Fruit fly (Drosophila melanogaster) whole organism, wandering third instar larva: ENCODE results near the gene CG14253.

ENCODE experiments used
- CG32264 ChIP-seq: fragments of 200-800 bp; sonication (Bioruptor generic); optimal IDR thresholded peaks from 2 replicates; lab custom pipeline; 2016; ENCODE audit warnings: missing biosample characterization, missing genetic modification characterization
- CG9705 ChIP-seq: fragments of 200-800 bp; sonication (Bioruptor generic); optimal IDR thresholded peaks from 2 replicates; lab custom pipeline; 2018; ENCODE audit warnings: missing biosample characterization, mild to moderate bottlenecking, missing genetic modification characterization
- CrebA ChIP-seq: fragments of 200-800 bp; sonication (Bioruptor generic); optimal IDR thresholded peaks from 2 replicates; lab custom pipeline; 2016; ENCODE audit warnings: missing biosample characterization, mild to moderate bottlenecking, missing genetic modification characterization, borderline replicate concordance
- Dfd ChIP-seq: fragments of >200 bp; optimal IDR thresholded peaks from 2 replicates; lab custom pipeline; 2017; ENCODE audit warnings: missing biosample characterization, missing genetic modification characterization
- Dif ChIP-seq: fragments of 200-275, 200-300 bp; sonication (Bioruptor generic); optimal IDR thresholded peaks from 2 replicates; lab custom pipeline; 2018; ENCODE audit warnings: missing biosample characterization, missing genetic modification characterization; ENCODE audit not compliant: partially characterized antibody
- GATAd ChIP-seq: sonication (Bioruptor generic); optimal IDR thresholded peaks from 2 replicates; lab custom pipeline; 2016; ENCODE audit warnings: missing biosample characterization, missing genetic modification characterization
- HLH106 ChIP-seq: fragments of 200-800 bp; optimal IDR thresholded peaks from 3 replicates; lab custom pipeline; 2019; ENCODE audit warnings: missing biosample characterization, mild to moderate bottlenecking, missing genetic modification characterization, moderate library complexity
- Hnf4 ChIP-seq: fragments of 200-800 bp; sonication (Bioruptor generic); optimal IDR thresholded peaks from 2 replicates; lab custom pipeline; 2016; ENCODE audit warnings: missing biosample characterization, mild to moderate bottlenecking, missing genetic modification characterization
- Hr78 ChIP-seq: fragments of >200 bp; optimal IDR thresholded peaks from 2 replicates; lab custom pipeline; 2017; ENCODE audit warnings: missing biosample characterization, missing genetic modification characterization
- Hr83 ChIP-seq: fragments of 200-300 bp; sonication (Bioruptor generic); optimal IDR thresholded peaks from 2 replicates; lab custom pipeline; 2016; ENCODE audit warnings: missing biosample characterization, mild to moderate bottlenecking, missing genetic modification characterization, moderate library complexity; ENCODE audit not compliant: poor library complexity, severe bottlenecking
- Jra ChIP-seq: sonication (Bioruptor generic); optimal IDR thresholded peaks from 2 replicates; lab custom pipeline; 2016; ENCODE audit warnings: missing biosample characterization, missing genetic modification characterization
- Mio ChIP-seq: sonication (Bioruptor generic); optimal IDR thresholded peaks from 2 replicates; lab custom pipeline; 2016; ENCODE audit warnings: missing biosample characterization, missing genetic modification characterization
- N ChIP-seq: fragments of >200 bp; optimal IDR thresholded peaks from 2 replicates; lab custom pipeline; 2018; ENCODE audit warnings: missing biosample characterization, missing external identifiers, missing genetic modification characterization
- OdsH ChIP-seq: fragments of 200-800 bp; sonication (Bioruptor generic); optimal IDR thresholded peaks from 2 replicates; lab custom pipeline; 2016; ENCODE audit warnings: missing biosample characterization, mild to moderate bottlenecking, missing genetic modification characterization
- Rel ChIP-seq, 2 experiments: fragments of 200-800 bp; sonication (Bioruptor generic) in 1 of 2; optimal IDR thresholded peaks; 2 replicates in 1 of 2; 3 replicates in 1 of 2; lab custom pipeline; 2016 to 2019; ENCODE audit warnings: mild to moderate bottlenecking in 2 of 2, missing biosample characterization in 2 of 2, missing genetic modification characterization in 2 of 2, moderate library complexity in 1 of 2
- Vsx2 ChIP-seq: fragments of 200-300, 225-300 bp; sonication (Bioruptor generic); optimal IDR thresholded peaks from 2 replicates; lab custom pipeline; 2018; ENCODE audit warnings: missing biosample characterization, missing genetic modification characterization; ENCODE audit not compliant: partially characterized antibody
- brk ChIP-seq: fragments of 200-800 bp; sonication (Bioruptor generic); optimal IDR thresholded peaks from 2 replicates; lab custom pipeline; 2016; ENCODE audit warnings: missing biosample characterization, mild to moderate bottlenecking, missing genetic modification characterization
- dl ChIP-seq, 2 experiments: fragments of 175-275, 200-275 bp in 1 of 2; fragments of 200-275 bp in 1 of 2; sonication (Bioruptor generic); optimal IDR thresholded peaks; lab custom pipeline; 2018; ENCODE audit warnings: mild to moderate bottlenecking in 2 of 2, missing biosample characterization in 2 of 2, missing genetic modification characterization in 2 of 2, moderate library complexity in 2 of 2; ENCODE audit not compliant: partially characterized antibody in 2 of 2, insufficient read depth in 1 of 2
- dmrt93B ChIP-seq: fragments of 200-800 bp; sonication (Bioruptor generic); optimal IDR thresholded peaks from 2 replicates; lab custom pipeline; 2018; ENCODE audit warnings: missing biosample characterization, mild to moderate bottlenecking, missing genetic modification characterization
- ey ChIP-seq: fragments of 200-800 bp; sonication (Bioruptor generic); optimal IDR thresholded peaks from 2 replicates; lab custom pipeline; 2016; ENCODE audit warnings: missing biosample characterization, missing genetic modification characterization
- foxo ChIP-seq, 2 experiments: fragments of 200-800 bp; sonication (Bioruptor generic); optimal IDR thresholded peaks; 2 replicates in 1 of 2; 3 replicates in 1 of 2; lab custom pipeline; 2016 to 2017; ENCODE audit warnings: missing biosample characterization in 2 of 2, missing genetic modification characterization in 2 of 2
- fru ChIP-seq: fragments of 200-800 bp; sonication (Bioruptor generic); optimal IDR thresholded peaks from 3 replicates; lab custom pipeline; 2016; ENCODE audit warnings: missing biosample characterization, mild to moderate bottlenecking, missing genetic modification characterization
- h ChIP-seq: fragments of 200-800 bp; sonication (Bioruptor generic); optimal IDR thresholded peaks from 3 replicates; lab custom pipeline; 2016; ENCODE audit warnings: missing biosample characterization, mild to moderate bottlenecking, missing genetic modification characterization
- jim ChIP-seq: fragments of 175-275, 200-325 bp; sonication (Bioruptor generic); optimal IDR thresholded peaks from 2 replicates; lab custom pipeline; 2016; ENCODE audit warnings: missing biosample characterization, mild to moderate bottlenecking, missing genetic modification characterization
- lola ChIP-seq: fragments of >200 bp; optimal IDR thresholded peaks from 2 replicates; lab custom pipeline; 2017; ENCODE audit warnings: missing biosample characterization, missing genetic modification characterization
- pan ChIP-seq: fragments of >200 bp; optimal IDR thresholded peaks from 2 replicates; lab custom pipeline; 2017
- psq ChIP-seq: fragments of 200-800 bp; sonication (Bioruptor generic); optimal IDR thresholded peaks from 3 replicates; lab custom pipeline; 2017; ENCODE audit warnings: missing biosample characterization, mild to moderate bottlenecking, missing genetic modification characterization, moderate library complexity
- rgr ChIP-seq: fragments of 200-800 bp; sonication (Bioruptor generic); optimal IDR thresholded peaks from 3 replicates; lab custom pipeline; 2016; ENCODE audit warnings: missing biosample characterization, mild to moderate bottlenecking, missing genetic modification characterization
- sage ChIP-seq: fragments of 200-800 bp; sonication (Bioruptor generic); optimal IDR thresholded peaks from 2 replicates; lab custom pipeline; 2016; ENCODE audit warnings: missing biosample characterization, mild to moderate bottlenecking, missing genetic modification characterization
- tai ChIP-seq: sonication (Bioruptor generic); optimal IDR thresholded peaks from 2 replicates; lab custom pipeline; 2016; ENCODE audit warnings: missing biosample characterization, missing genetic modification characterization
- usp ChIP-seq: fragments of >200 bp; optimal IDR thresholded peaks from 2 replicates; lab custom pipeline; 2017; ENCODE audit warnings: missing biosample characterization, missing genetic modification characterization
- woc ChIP-seq: sonication (Bioruptor generic); optimal IDR thresholded peaks from 2 replicates; lab custom pipeline; 2016; ENCODE audit warnings: missing biosample characterization, mild to moderate bottlenecking, missing genetic modification characterization

CG14253 gene

dm6 chr3R:26967587-26968312 is 10.6 kb upstream of the CG14253 start (continued):
- TF ChIP-seq tai (GFP tag; lab: Kevin White, UChicago) = no peak
- TF ChIP-seq CG9705 = no peak
- TF ChIP-seq N (GFP tag; lab: Kevin White, UChicago) = no peak
- TF ChIP-seq sage (GFP tag; lab: Kevin White, UChicago) = no peak
- TF ChIP-seq dmrt93B = no peak
- no peak for TF ChIP-seq Dif (GFP tag; lab: Kevin White, UChicago)
- TF ChIP-seq usp (GFP tag; lab: Kevin White, UChicago) = no peak
- no peak for TF ChIP-seq brk (GFP tag; lab: Kevin White, UChicago)
- TF ChIP-seq jim = no peak
- TF ChIP-seq woc = peak; percentile 32
- no peak for TF ChIP-seq CG32264 (GFP tag; lab: Kevin White, UChicago)

dm6 chr3R:26968313-26968605 is 10.1 kb upstream of the CG14253 start:
- TF ChIP-seq brk (GFP tag; lab: Kevin White, UChicago) = no peak
- TF ChIP-seq N (GFP tag; lab: Kevin White, UChicago) = no peak
- TF ChIP-seq sage (GFP tag; lab: Kevin White, UChicago) = no peak
- TF ChIP-seq rgr (GFP tag; lab: Kevin White, UChicago) = peak; percentile 16
- TF ChIP-seq lola = no peak
- no peak for TF ChIP-seq OdsH (GFP tag; lab: Kevin White, UChicago)
- peak; percentile 45 for TF ChIP-seq psq (GFP tag; lab: Kevin White, UChicago)
- no peak for TF ChIP-seq dmrt93B
- no peak for TF ChIP-seq jim
- no peak for TF ChIP-seq CrebA (GFP tag; lab: Kevin White, UChicago)
- TF ChIP-seq ey (GFP tag; lab: Kevin White, UChicago) = no peak
- no peak for TF ChIP-seq Vsx2 (GFP tag; lab: Kevin White, UChicago)
- peak in 1 of 2 experiments; percentile 35 for TF ChIP-seq foxo (GFP tag; optimal IDR thresholded peaks at IDR 0.05; lab: Kevin White, UChicago)
- no peak for TF ChIP-seq Hr78 (GFP tag; lab: Kevin White, UChicago)
- TF ChIP-seq pan (lab: Kevin White, UChicago) = no peak
- no peak for TF ChIP-seq Dfd (GFP tag; lab: Kevin White, UChicago)
- no peak for TF ChIP-seq CG9705

dm6 chr3R:26968823-26969638 is 9.3 kb upstream of the CG14253 start:
- TF ChIP-seq fru (GFP tag; lab: Kevin White, UChicago) (no peak), woc (peak; percentile 6), Rel (GFP tag; optimal IDR thresholded peaks at IDR 0.05; lab: Kevin White, UChicago) (no peak), Rel (tag; optimal IDR thresholded peaks at IDR 0.05; lab: Kevin White, UChicago) (peak; percentile 83), N (GFP tag; lab: Kevin White, UChicago) (no peak), rgr (GFP tag; lab: Kevin White, UChicago) (peak; percentile 10), Dif (GFP tag; lab: Kevin White, UChicago) (peak; percentile 26), ey (GFP tag; lab: Kevin White, UChicago) (no peak), Jra (no peak), GATAd (GFP tag; lab: Kevin White, UChicago) (no peak), HLH106 (no peak), psq (GFP tag; lab: Kevin White, UChicago) (peak; percentile 84), Dfd (GFP tag; lab: Kevin White, UChicago) (no peak)
- TF ChIP-seq, all 38 proteins: peak for 5

- TF ChIP-seq Hr78 (GFP tag; lab: Kevin White, UChicago) (no peak), brk (GFP tag; lab: Kevin White, UChicago) (no peak), tai (GFP tag; lab: Kevin White, UChicago) (no peak), pan (lab: Kevin White, UChicago) (no peak), Mio (GFP tag; lab: Kevin White, UChicago) (no peak)
Measured at dm6 chr3R:26969743-26970142, 8.6 kb upstream of the CG14253 start.

dm6 chr3R:26980282-26980691 is 1.9 kb downstream of the CG14253 start:
- TF ChIP-seq sage (GFP tag; lab: Kevin White, UChicago) = no peak
- TF ChIP-seq Hnf4 = no peak
- peak; percentile 87 for TF ChIP-seq psq (GFP tag; lab: Kevin White, UChicago)
- TF ChIP-seq h (GFP tag; lab: Kevin White, UChicago) = peak; percentile 67
- TF ChIP-seq jim = peak; percentile 21
- peak; percentile 37 for TF ChIP-seq Hr83
- TF ChIP-seq Vsx2 (GFP tag; lab: Kevin White, UChicago) = peak; percentile 77
- TF ChIP-seq CG9705 = no peak
- peak in 1 of 2 experiments; percentile 14 for TF ChIP-seq foxo (GFP tag; optimal IDR thresholded peaks at IDR 0.05; lab: Kevin White, UChicago)
- peak; percentile 96 for TF ChIP-seq Dif (GFP tag; lab: Kevin White, UChicago)
- peak; percentile 88 to 93 for TF ChIP-seq dl (GFP tag; optimal IDR thresholded peaks at IDR 0.05; lab: Kevin White, UChicago; ENCODE audit: insufficient read depth in 1 of 2, partially characterized antibody in 2 of 2)
